Fruit fly (Drosophila melanogaster) whole organism, embryonic: ENCODE data around the gene CG14718.

Experiments used
- CG12104 ChIP-seq: fragments of 200-800 bp; sonication (Bioruptor generic); optimal IDR thresholded peaks from 3 replicates; lab custom pipeline; 2016; ENCODE audit warnings: missing biosample characterization, missing genetic modification characterization
- CG12391 ChIP-seq: fragments of 200-800 bp; sonication (Bioruptor generic); optimal IDR thresholded peaks from 3 replicates; lab custom pipeline; 2018; ENCODE audit warnings: missing biosample characterization, mild to moderate bottlenecking, missing genetic modification characterization, moderate library complexity
- en ChIP-seq: fragments of 200-800 bp; sonication (Bioruptor generic); optimal IDR thresholded peaks from 2 replicates; lab custom pipeline; 2016; ENCODE audit warnings: missing biosample characterization, missing genetic modification characterization
- wor ChIP-seq: fragments of 200-800 bp; sonication (Bioruptor generic); IDR thresholded peaks from 2 replicates; pipeline ENCODE4 v1.3.6; 2022; ENCODE audit warnings: missing biosample characterization, missing genetic modification characterization

- TF ChIP-seq en (GFP tag; lab: Kevin White, UChicago) (no peak), wor (no peak), CG12391 (tag; lab: Kevin White, UChicago) (no peak), CG12104 (GFP tag; lab: Kevin White, UChicago) (no peak)
Observed at dm6 chr3R:11665508-11665907, 34.9 kb upstream of the CG14718 start.
